Worm (Caenorhabditis elegans) whole organism, L1 larva: ENCODE results near the gene T10H9.1.

Experiments
- C16A3.4 ChIP-seq: fragments of 150-350 bp; optimal IDR thresholded peaks from 2 replicates; lab custom pipeline; 2014; ENCODE audit warnings: missing biosample characterization, missing genetic modification characterization
- Y116A8C.19 ChIP-seq: sonication (generic microtip); optimal IDR thresholded peaks from 2 replicates; lab custom pipeline; 2016; ENCODE audit warnings: missing compliant biosample characterization, missing genetic modification characterization, borderline replicate concordance
- aly-2 ChIP-seq: fragments of 150-350 bp; optimal IDR thresholded peaks from 2 replicates; lab custom pipeline; 2014; ENCODE audit warnings: missing biosample characterization, missing genetic modification characterization
- ama-1 ChIP-seq: fragments of 150-350 bp; optimal IDR thresholded peaks from 2 replicates; lab custom pipeline; 2014
- blmp-1 ChIP-seq: fragments of 150-350 bp; optimal IDR thresholded peaks from 2 replicates; lab custom pipeline; 2014; ENCODE audit warnings: missing biosample characterization, missing genetic modification characterization
- ceh-88 ChIP-seq: fragments of 200-800 bp; sonication (Bioruptor generic); IDR thresholded peaks from 2 replicates; pipeline ENCODE4 v1.3.6; 2022; ENCODE audit warnings: missing genetic modification characterization, missing compliant biosample characterization
- ceh-90 ChIP-seq: sonication (generic microtip); optimal IDR thresholded peaks from 2 replicates; lab custom pipeline; 2016; ENCODE audit warnings: missing genetic modification characterization, missing compliant biosample characterization
- ces-1 ChIP-seq: fragments of 150-350 bp; optimal IDR thresholded peaks from 2 replicates; lab custom pipeline; 2014; ENCODE audit warnings: missing biosample characterization, missing genetic modification reagents, missing genetic modification characterization
- dpl-1 ChIP-seq, 3 experiments: fragments of 150-350 bp in 2 of 3; sonication (generic microtip) in 1 of 3; optimal IDR thresholded peaks; 2 replicates each; lab custom pipeline; 2014 to 2017; ENCODE audit warnings: missing biosample characterization in 3 of 3, missing genetic modification characterization in 3 of 3, missing genetic modification reagents in 3 of 3
- dsc-1 ChIP-seq: sonication (generic microtip); optimal IDR thresholded peaks from 2 replicates; lab custom pipeline; 2016; ENCODE audit warnings: mild to moderate bottlenecking, missing genetic modification characterization, missing compliant biosample characterization
- efl-1 ChIP-seq, 4 experiments: fragments of 150-350 bp; optimal IDR thresholded peaks in 3 of 4; peaks in 1 of 4; 1 replicate in 1 of 4; 2 replicates in 3 of 4; lab custom pipeline; 2014; ENCODE audit warnings: missing biosample characterization in 2 of 4, missing genetic modification characterization in 2 of 4, missing genetic modification reagents in 2 of 4
- elt-2 ChIP-seq: sonication (generic microtip); optimal IDR thresholded peaks from 2 replicates; lab custom pipeline; 2016; ENCODE audit warnings: missing genetic modification characterization, mild to moderate bottlenecking, inconsistent platforms, missing compliant biosample characterization, missing genetic modification reagents
- elt-3 ChIP-seq, 6 experiments: fragments of 150-350 bp in 1 of 6; sonication (generic microtip); optimal IDR thresholded peaks; 2 replicates each; lab custom pipeline; 2017 to 2018; ENCODE audit warnings: missing biosample characterization in 6 of 6, missing genetic modification characterization in 6 of 6, inconsistent platforms in 1 of 6
- fkh-10 ChIP-seq: sonication (generic microtip); optimal IDR thresholded peaks from 2 replicates; lab custom pipeline; 2017; ENCODE audit warnings: missing biosample characterization, missing genetic modification reagents, missing genetic modification characterization
- fos-1 ChIP-seq: fragments of 150-350 bp; optimal IDR thresholded peaks from 2 replicates; lab custom pipeline; 2014; ENCODE audit warnings: missing biosample characterization, missing genetic modification characterization
- hlh-17 ChIP-seq: fragments of 200-800 bp; sonication (Bioruptor generic); optimal IDR thresholded peaks from 2 replicates; lab custom pipeline; 2018; ENCODE audit warnings: missing genetic modification characterization, mild to moderate bottlenecking, missing compliant biosample characterization, moderate library complexity, borderline replicate concordance
- isw-1 ChIP-seq: fragments of 200-800 bp; sonication (Bioruptor generic); IDR thresholded peaks from 2 replicates; pipeline ENCODE4 v1.3.6; 2022; ENCODE audit warnings: missing genetic modification characterization, missing compliant biosample characterization
- lin-13 ChIP-seq: fragments of 150-350 bp; optimal IDR thresholded peaks from 2 replicates; lab custom pipeline; 2014; ENCODE audit warnings: missing biosample characterization, missing genetic modification reagents, missing genetic modification characterization
- lin-14 ChIP-seq: fragments of 200-800 bp; sonication (Bioruptor generic); optimal IDR thresholded peaks from 2 replicates; lab custom pipeline; 2018; ENCODE audit warnings: mild to moderate bottlenecking, missing genetic modification characterization, moderate library complexity, missing compliant biosample characterization
- lin-15B ChIP-seq: fragments of 150-350 bp; sonication (generic microtip); optimal IDR thresholded peaks from 3 replicates; lab custom pipeline; 2014; ENCODE audit warnings: missing biosample characterization, missing genetic modification characterization
- mef-2 ChIP-seq: fragments of 150-350 bp; optimal IDR thresholded peaks from 2 replicates; lab custom pipeline; 2014; ENCODE audit warnings: missing biosample characterization, missing genetic modification characterization
- nhr-20 ChIP-seq: sonication (generic microtip); optimal IDR thresholded peaks from 2 replicates; lab custom pipeline; 2016; ENCODE audit warnings: mild to moderate bottlenecking, missing genetic modification characterization, missing compliant biosample characterization
- nhr-237 ChIP-seq: fragments of 150-350 bp; optimal IDR thresholded peaks from 2 replicates; lab custom pipeline; 2014; ENCODE audit warnings: missing biosample characterization, missing genetic modification characterization
- nhr-47 ChIP-seq: sonication (generic microtip); optimal IDR thresholded peaks from 2 replicates; lab custom pipeline; 2016; ENCODE audit warnings: mild to moderate bottlenecking, missing genetic modification characterization, moderate library complexity, missing compliant biosample characterization
- nhr-76 ChIP-seq: sonication (generic microtip); optimal IDR thresholded peaks from 2 replicates; lab custom pipeline; 2017; ENCODE audit warnings: missing biosample characterization, missing genetic modification characterization
- nhr-77 ChIP-seq: fragments of 150-350 bp; optimal IDR thresholded peaks from 2 replicates; lab custom pipeline; 2014; ENCODE audit warnings: missing biosample characterization, missing genetic modification characterization
- pag-3 ChIP-seq: sonication (generic microtip); optimal IDR thresholded peaks from 2 replicates; lab custom pipeline; 2017; ENCODE audit warnings: missing genetic modification characterization, mild to moderate bottlenecking, missing compliant biosample characterization, antibody characterized with exemption, borderline replicate concordance; ENCODE audit not compliant: insufficient read depth
- pax-3 ChIP-seq: fragments of 200-800 bp; sonication (Bioruptor generic); optimal IDR thresholded peaks from 2 replicates; lab custom pipeline; 2018; ENCODE audit warnings: mild to moderate bottlenecking, missing genetic modification characterization, moderate library complexity, missing compliant biosample characterization
- rnt-1 ChIP-seq: sonication (generic microtip); optimal IDR thresholded peaks from 2 replicates; lab custom pipeline; 2016; ENCODE audit warnings: mild to moderate bottlenecking, missing genetic modification characterization, moderate library complexity, missing compliant biosample characterization
- skn-1 ChIP-seq: fragments of 150-350 bp; optimal IDR thresholded peaks from 2 replicates; lab custom pipeline; 2014; ENCODE audit warnings: missing biosample characterization, missing genetic modification characterization
- snpc-4 ChIP-seq: fragments of 150-350 bp; optimal IDR thresholded peaks from 2 replicates; lab custom pipeline; 2014; ENCODE audit warnings: missing biosample characterization, missing genetic modification characterization
- sptf-1 ChIP-seq: fragments of 150-350 bp; optimal IDR thresholded peaks from 2 replicates; lab custom pipeline; 2014; ENCODE audit warnings: missing biosample characterization, missing genetic modification characterization
- tlp-1 ChIP-seq: fragments of 150-350 bp; optimal IDR thresholded peaks from 2 replicates; lab custom pipeline; 2014; ENCODE audit warnings: missing biosample characterization, missing genetic modification characterization
- unc-30 ChIP-seq: sonication (generic microtip); optimal IDR thresholded peaks from 2 replicates; lab custom pipeline; 2017; ENCODE audit warnings: missing biosample characterization, missing genetic modification characterization
- xbp-1 ChIP-seq: sonication (generic microtip); optimal IDR thresholded peaks from 2 replicates; lab custom pipeline; 2016; ENCODE audit warnings: missing genetic modification characterization, missing compliant biosample characterization
- zip-4 ChIP-seq: fragments of 200-800 bp; sonication (Bioruptor generic); optimal IDR thresholded peaks from 2 replicates; lab custom pipeline; 2018; ENCODE audit warnings: mild to moderate bottlenecking, missing genetic modification characterization, moderate library complexity, missing compliant biosample characterization
- ztf-4 ChIP-seq: fragments of 150-350 bp; optimal IDR thresholded peaks from 2 replicates; lab custom pipeline; 2014; ENCODE audit warnings: missing biosample characterization, missing genetic modification characterization

The T10H9.1 gene

DNA sequence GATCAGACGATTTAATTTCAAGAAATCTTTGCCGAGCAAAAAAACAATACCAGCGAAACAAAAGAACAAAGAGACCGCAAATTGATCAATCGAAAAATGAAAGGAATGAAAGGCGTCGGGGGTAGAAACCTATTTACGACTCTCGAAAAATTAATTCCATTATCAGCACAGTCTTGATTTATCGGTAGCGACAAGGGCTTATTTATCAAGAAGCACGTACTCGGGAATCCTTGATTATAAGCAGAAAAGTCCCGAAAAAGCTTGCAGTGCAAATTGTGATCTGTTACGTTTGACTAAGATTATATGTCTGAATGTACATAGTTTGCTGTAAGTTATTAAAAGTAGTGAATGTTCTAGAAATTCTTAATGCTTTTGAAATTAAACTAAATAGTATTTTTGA lies 17.1 kb downstream of the T10H9.1 start:
- no peak for TF ChIP-seq efl-1 (optimal IDR thresholded peaks at IDR 0.05; lab: Kevin White, UChicago)
- TF ChIP-seq efl-1 (GFP tag; optimal IDR thresholded peaks at IDR 0.05 in 1 of 2; lab: Kevin White, UChicago): peak in 1 of 2 experiments; percentile 70
- TF ChIP-seq skn-1 (tag; lab: Kevin White, UChicago): no peak
- peak; percentile 51 for TF ChIP-seq elt-2

DNA sequence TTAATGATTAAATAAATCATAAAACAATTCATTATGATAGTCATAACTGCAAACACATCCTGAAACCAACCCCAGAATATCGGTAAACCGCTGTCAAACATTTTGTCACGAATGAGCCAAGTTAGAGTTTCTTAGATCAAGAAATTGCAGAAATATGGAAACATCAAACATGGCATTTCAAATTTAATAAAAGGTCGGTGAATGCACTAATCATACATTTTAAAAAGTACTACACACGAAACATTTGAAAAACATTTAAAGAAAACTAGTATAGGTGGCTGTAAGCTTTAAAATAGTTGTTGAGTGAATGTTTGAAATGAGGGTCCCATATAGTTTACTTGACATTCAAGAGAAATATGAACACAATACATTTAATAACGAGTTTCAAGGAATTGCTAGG lies 19.3 kb downstream of the T10H9.1 start, which contains the start of gene str-180:
Gene str-180, minus strand, starts transcription at position 101 of the 400 bp plus-strand sequence.
- TF ChIP-seq zip-4 (GFP tag; lab: Kevin White, UChicago): no peak
- TF ChIP-seq ceh-90 (tag; lab: Kevin White, UChicago): no peak
- TF ChIP-seq ama-1 (lab: Kevin White, UChicago): no peak
- no peak for TF ChIP-seq elt-2
- no peak for TF ChIP-seq C16A3.4 (tag; lab: Kevin White, UChicago)
- no peak for TF ChIP-seq rnt-1 (tag; lab: Kevin White, UChicago)
- no peak for TF ChIP-seq hlh-17 (GFP tag; lab: Kevin White, UChicago)
- no peak for TF ChIP-seq lin-14 (GFP tag; lab: Kevin White, UChicago)
- no peak for TF ChIP-seq dpl-1 (GFP tag; optimal IDR thresholded peaks at IDR 0.05; lab: Kevin White, UChicago)
- no peak for TF ChIP-seq fos-1 (tag; lab: Kevin White, UChicago)
- TF ChIP-seq dsc-1: no peak
- TF ChIP-seq skn-1 (tag; lab: Kevin White, UChicago): no peak
- TF ChIP-seq sptf-1 (tag; lab: Kevin White, UChicago): no peak
- TF ChIP-seq nhr-20 (tag; lab: Kevin White, UChicago): no peak
- TF ChIP-seq isw-1: no peak
- TF ChIP-seq nhr-47 (tag; lab: Kevin White, UChicago): no peak
- TF ChIP-seq unc-30 (tag; lab: Kevin White, UChicago): no peak

- TF ChIP-seq ceh-88 (GFP tag; lab: Robert Waterston, UW) (no peak), lin-15B (no peak), fkh-10 (no peak), blmp-1 (tag; lab: Kevin White, UChicago) (no peak), hlh-17 (GFP tag; lab: Kevin White, UChicago) (no peak), lin-13 (GFP tag; lab: Kevin White, UChicago) (no peak), snpc-4 (tag; lab: Kevin White, UChicago) (no peak), aly-2 (tag; lab: Kevin White, UChicago) (no peak), mef-2 (no peak), xbp-1 (tag; lab: Kevin White, UChicago) (no peak), pax-3 (no peak)
Measured at ce11 chrV:6669520-6669919, 20.1 kb downstream of the T10H9.1 start, which contains the start of gene cest-28. Gene cest-28 (plus strand): TSS chrV:6669820.

ce11 chrV:6673967-6674366 lies 24.6 kb downstream of the T10H9.1 start, which contains the start of gene cest-31:
Gene cest-31 (plus strand): TSS chrV:6674267.
- TF ChIP-seq ceh-88 (GFP tag; lab: Robert Waterston, UW) (no peak), efl-1 (optimal IDR thresholded peaks at IDR 0.05; lab: Kevin White, UChicago) (no peak), efl-1 (GFP tag; optimal IDR thresholded peaks at IDR 0.05 in 1 of 2; lab: Kevin White, UChicago) (peak in 1 of 2 experiments; percentile 47)

DNA sequence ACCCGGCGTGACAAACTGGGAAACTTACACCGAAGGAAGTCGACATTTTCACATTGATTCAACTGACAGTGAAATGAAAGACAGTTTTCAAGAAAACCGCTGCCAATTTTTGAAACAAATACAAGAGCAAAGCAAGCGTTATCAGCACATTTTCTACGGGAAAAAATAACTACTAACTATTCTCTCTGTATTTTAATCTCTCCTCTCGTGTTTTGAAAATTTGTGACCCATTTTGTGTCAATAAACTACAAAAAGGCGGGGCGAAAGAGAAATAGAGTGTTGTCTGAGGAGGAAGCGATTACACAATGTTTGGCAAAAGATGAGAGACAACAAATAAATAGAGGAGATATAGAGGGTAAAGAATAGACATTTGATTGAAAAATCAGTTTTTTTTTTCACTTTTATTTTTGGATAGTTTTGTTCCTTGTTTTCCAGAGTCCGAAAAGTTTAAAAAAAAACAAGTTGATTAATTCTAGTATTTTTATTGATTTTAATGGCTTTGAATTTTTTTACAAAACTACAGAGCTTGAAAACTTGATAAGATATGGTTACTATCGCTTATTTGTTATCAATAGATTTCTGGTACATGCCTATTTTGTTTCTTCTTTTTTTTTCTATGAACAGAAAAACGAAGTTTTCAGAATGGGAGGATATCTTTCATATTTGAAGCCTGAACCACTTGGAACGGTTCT lies 26.9 kb downstream of the T10H9.1 start, which contains the start of gene cest-34:
Gene cest-34, plus strand, starts transcription at position 642 of the 692 bp plus-strand sequence.
- TF ChIP-seq tlp-1 (no peak), elt-3 (tag; optimal IDR thresholded peaks at IDR 0.05; lab: Kevin White, UChicago) (no peak), aly-2 (tag; lab: Kevin White, UChicago) (no peak), nhr-20 (tag; lab: Kevin White, UChicago) (peak; percentile 63), nhr-76 (tag; lab: Kevin White, UChicago) (no peak), lin-14 (GFP tag; lab: Kevin White, UChicago) (peak; percentile 65), ceh-90 (tag; lab: Kevin White, UChicago) (no peak), pag-3 (tag; lab: Kevin White, UChicago) (no peak), Y116A8C.19 (no peak), nhr-237 (tag; lab: Kevin White, UChicago) (no peak), ztf-4 (tag; lab: Kevin White, UChicago) (no peak), blmp-1 (tag; lab: Kevin White, UChicago) (peak; percentile 1), ces-1 (GFP tag; lab: Kevin White, UChicago) (no peak), nhr-77 (tag; lab: Kevin White, UChicago) (peak; percentile 4), hlh-17 (GFP tag; lab: Kevin White, UChicago) (no peak)
